Worm (Caenorhabditis elegans): ENCODE measurements around the gene Y32F6A.5.

The Y32F6A.5 gene

ce11 chrV:10453466-10453865, at the start of gene Y32F6A.5:
Gene Y32F6A.5 (minus strand): TSS chrV:10453605.
- TF ChIP-seq hif-1 (tag; optimal IDR thresholded peaks at IDR 0.05) = peak in 1 of 2 experiments; percentile 24
- TF ChIP-seq unc-39 (tag; optimal IDR thresholded peaks at IDR 0.05) = no peak
- TF ChIP-seq duxl-1 (tag; optimal IDR thresholded peaks at IDR 0.05; ENCODE audit: poor library complexity) = no peak
- TF ChIP-seq madf-5 (GFP tag; IDR thresholded peaks at IDR 0.05) = no peak
- no peak for TF ChIP-seq sdz-12 (GFP tag; optimal IDR thresholded peaks at IDR 0.05)
- peak in 1 of 2 experiments; percentile 74 for TF ChIP-seq daf-16 (GFP tag; optimal IDR thresholded peaks at IDR 0.05)
- no peak for TF ChIP-seq daf-16 (tag; optimal IDR thresholded peaks at IDR 0.05)
- TF ChIP-seq lsy-2 (tag; optimal IDR thresholded peaks at IDR 0.05) = peak in 1 of 2 experiments; percentile 2
- TF ChIP-seq mdt-29 (GFP tag; IDR thresholded peaks at IDR 0.05) = peak; percentile 71; the same call in 1 of the 2 replicates
- no peak for TF ChIP-seq lim-7 (GFP tag; IDR thresholded peaks at IDR 0.05)
- peak in 1 of 2 experiments; percentile 3 for TF ChIP-seq unc-62 (GFP tag; optimal IDR thresholded peaks at IDR 0.05 in 1 of 2)
- no peak for TF ChIP-seq unc-62 (tag; optimal IDR thresholded peaks at IDR 0.05)
- TF ChIP-seq nhr-11 (tag; optimal IDR thresholded peaks at IDR 0.05) = peak; percentile 51
- TF ChIP-seq Y75B8A.6 (GFP tag; IDR thresholded peaks at IDR 0.05) = no peak
- TF ChIP-seq nhr-48 (tag; optimal IDR thresholded peaks at IDR 0.05) = no peak
- peak; percentile 54 for TF ChIP-seq hlh-11 (tag; optimal IDR thresholded peaks at IDR 0.05)
- TF ChIP-seq ceh-20 (GFP tag; IDR thresholded peaks at IDR 0.05) = peak; percentile 65

ce11 chrV:10503011-10503410, 49.6 kb upstream of the Y32F6A.5 start, which contains the start of gene C35A5.11:
Gene C35A5.11 (minus strand): TSS chrV:10503111.
- peak in 1 of 2 experiments; percentile 20 for TF ChIP-seq unc-62 (GFP tag; optimal IDR thresholded peaks at IDR 0.05 in 1 of 2)
- no peak for TF ChIP-seq unc-62 (tag; optimal IDR thresholded peaks at IDR 0.05)
- no peak for TF ChIP-seq nhr-102 (tag; optimal IDR thresholded peaks at IDR 0.05)

- TF ChIP-seq daf-16 (GFP tag; optimal IDR thresholded peaks at IDR 0.05) = no peak
- no peak for TF ChIP-seq daf-16 (tag; optimal IDR thresholded peaks at IDR 0.05)
- TF ChIP-seq T26A8.4 (GFP tag; IDR thresholded peaks at IDR 0.05) = no peak
- no peak for TF ChIP-seq lin-38 (GFP tag; IDR thresholded peaks at IDR 0.05)
These were observed 47.9 kb upstream of the Y32F6A.5 start, which contains the start of gene C35A5.3 for ce11 chrV:10501295-10501694. Gene C35A5.3 (minus strand): TSS chrV:10501395.

- TF ChIP-seq unc-62 (GFP tag; optimal IDR thresholded peaks at IDR 0.05 in 1 of 2) (peak in 1 of 2 experiments; percentile 28), unc-62 (tag; optimal IDR thresholded peaks at IDR 0.05) (no peak), nhr-102 (tag; optimal IDR thresholded peaks at IDR 0.05) (no peak)
These were observed 43.3 kb upstream of the Y32F6A.5 start, which contains the start of gene C35A5.4 for ce11 chrV:10496733-10497132. Gene C35A5.4 (plus strand): TSS chrV:10497033.

DNA sequence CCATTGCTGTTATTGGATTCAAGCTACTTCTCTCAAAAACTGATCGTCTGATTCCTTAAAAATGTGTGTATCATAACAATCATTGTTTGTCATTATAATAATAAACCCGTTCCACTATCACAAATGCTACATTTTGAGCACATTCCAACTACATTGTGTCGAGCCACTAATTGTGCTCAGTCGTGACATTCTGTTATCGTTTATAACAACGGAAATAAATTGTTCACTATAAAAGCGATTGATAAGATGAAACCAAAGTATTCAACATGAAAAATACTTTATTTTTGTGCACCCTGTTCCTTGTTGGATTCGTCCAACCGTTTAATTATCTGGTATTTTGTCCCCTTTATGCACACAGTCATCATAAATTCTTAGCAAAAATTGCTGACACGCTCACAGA, 39.7 kb upstream of the Y32F6A.5 start, which contains the start of gene ugt-33:
Gene ugt-33 (plus strand): TSS at position 260 of the 400 bp plus-strand sequence.
- no peak for TF ChIP-seq nhr-41 (GFP tag; IDR thresholded peaks at IDR 0.05)
- TF ChIP-seq aha-1 (tag) = peak; percentile 81
- no peak for TF ChIP-seq F44E2.7 (GFP tag; IDR thresholded peaks at IDR 0.05)
- no peak for TF ChIP-seq set-16 (GFP tag; IDR thresholded peaks at IDR 0.05)
- TF ChIP-seq daf-12 (tag; optimal IDR thresholded peaks at IDR 0.05) = no peak
- peak; percentile 37; the same call in 1 of the 2 replicates for TF ChIP-seq dmd-6 (GFP tag; IDR thresholded peaks at IDR 0.05)
- no peak for TF ChIP-seq lim-7 (GFP tag; IDR thresholded peaks at IDR 0.05)
- TF ChIP-seq daf-16 (GFP tag; optimal IDR thresholded peaks at IDR 0.05) = no peak
- peak; percentile 63 for TF ChIP-seq daf-16 (tag; optimal IDR thresholded peaks at IDR 0.05)
- peak; percentile 54 for TF ChIP-seq nhr-77 (tag; optimal IDR thresholded peaks at IDR 0.05)
- peak; percentile 97 for TF ChIP-seq nhr-28 (tag; optimal IDR thresholded peaks at IDR 0.05)
- 0 out of 2 replicates have a peak, but pooled peaks have one; percentile 11 for TF ChIP-seq php-3 (GFP tag; IDR thresholded peaks at IDR 0.05)
- peak; percentile 62 for TF ChIP-seq dve-1 (tag; optimal IDR thresholded peaks at IDR 0.05; ENCODE audit: insufficient read depth)
- TF ChIP-seq mdl-1 (tag; optimal IDR thresholded peaks at IDR 0.05) = no peak
- TF ChIP-seq pqm-1 (tag; optimal IDR thresholded peaks at IDR 0.05) = peak; percentile 74
- TF ChIP-seq zip-2 (tag; optimal IDR thresholded peaks at IDR 0.05) = no peak
- peak; percentile 56 for TF ChIP-seq hlh-11 (tag; optimal IDR thresholded peaks at IDR 0.05)
